Worm (Caenorhabditis elegans) whole organism, L1 larva: ENCODE data around the gene srj-52.
A peak's percentile ranks its signal among the peaks of the same experiment; 100 is the strongest.

Experiments used
- C04F5.9 ChIP-seq: sonication (generic microtip); optimal IDR thresholded peaks from 2 replicates; lab custom pipeline; 2016; ENCODE audit warnings: missing genetic modification characterization, missing compliant biosample characterization
- Y116A8C.19 ChIP-seq: sonication (generic microtip); optimal IDR thresholded peaks from 2 replicates; lab custom pipeline; 2016; ENCODE audit warnings: missing compliant biosample characterization, missing genetic modification characterization, borderline replicate concordance
- alr-1 ChIP-seq: fragments of 200-800 bp; sonication (Bioruptor generic); optimal IDR thresholded peaks from 2 replicates; lab custom pipeline; 2018; ENCODE audit warnings: borderline replicate concordance, mild to moderate bottlenecking, missing genetic modification characterization, missing compliant biosample characterization
- aly-2 ChIP-seq: fragments of 150-350 bp; optimal IDR thresholded peaks from 2 replicates; lab custom pipeline; 2014; ENCODE audit warnings: missing biosample characterization, missing genetic modification characterization
- ama-1 ChIP-seq: fragments of 150-350 bp; optimal IDR thresholded peaks from 2 replicates; lab custom pipeline; 2014
- blmp-1 ChIP-seq: fragments of 150-350 bp; optimal IDR thresholded peaks from 2 replicates; lab custom pipeline; 2014; ENCODE audit warnings: missing biosample characterization, missing genetic modification characterization
- ceh-63 ChIP-seq: fragments of 200-800 bp; sonication (Bioruptor generic); optimal IDR thresholded peaks from 2 replicates; lab custom pipeline; 2018; ENCODE audit warnings: mild to moderate bottlenecking, missing genetic modification characterization, missing compliant biosample characterization
- ceh-88 ChIP-seq: fragments of 200-800 bp; sonication (Bioruptor generic); IDR thresholded peaks from 2 replicates; pipeline ENCODE4 v1.3.6; 2022; ENCODE audit warnings: missing genetic modification characterization, missing compliant biosample characterization
- dsc-1 ChIP-seq: sonication (generic microtip); optimal IDR thresholded peaks from 2 replicates; lab custom pipeline; 2016; ENCODE audit warnings: mild to moderate bottlenecking, missing genetic modification characterization, missing compliant biosample characterization
- efl-1 ChIP-seq, 4 experiments: fragments of 150-350 bp; optimal IDR thresholded peaks in 3 of 4; peaks in 1 of 4; 1 replicate in 1 of 4; 2 replicates in 3 of 4; lab custom pipeline; 2014; ENCODE audit warnings: missing biosample characterization in 2 of 4, missing genetic modification characterization in 2 of 4, missing genetic modification reagents in 2 of 4
- elt-2 ChIP-seq: sonication (generic microtip); optimal IDR thresholded peaks from 2 replicates; lab custom pipeline; 2016; ENCODE audit warnings: missing genetic modification characterization, mild to moderate bottlenecking, inconsistent platforms, missing compliant biosample characterization, missing genetic modification reagents
- elt-3 ChIP-seq, 6 experiments: fragments of 150-350 bp in 1 of 6; sonication (generic microtip); optimal IDR thresholded peaks; 2 replicates each; lab custom pipeline; 2017 to 2018; ENCODE audit warnings: missing biosample characterization in 6 of 6, missing genetic modification characterization in 6 of 6, inconsistent platforms in 1 of 6
- fkh-4 ChIP-seq: sonication (generic microtip); optimal IDR thresholded peaks from 2 replicates; lab custom pipeline; 2016; ENCODE audit warnings: missing compliant biosample characterization, missing genetic modification characterization, borderline replicate concordance
- grh-1 ChIP-seq: fragments of 200-800 bp; sonication (Bioruptor generic); IDR thresholded peaks from 2 replicates; pipeline ENCODE4 v1.3.6; 2022; ENCODE audit warnings: missing genetic modification reagents, missing genetic modification characterization, missing compliant biosample characterization
- hlh-17 ChIP-seq: fragments of 200-800 bp; sonication (Bioruptor generic); optimal IDR thresholded peaks from 2 replicates; lab custom pipeline; 2018; ENCODE audit warnings: missing genetic modification characterization, mild to moderate bottlenecking, missing compliant biosample characterization, moderate library complexity, borderline replicate concordance
- isw-1 ChIP-seq: fragments of 200-800 bp; sonication (Bioruptor generic); IDR thresholded peaks from 2 replicates; pipeline ENCODE4 v1.3.6; 2022; ENCODE audit warnings: missing genetic modification characterization, missing compliant biosample characterization
- lin-15B ChIP-seq: fragments of 150-350 bp; sonication (generic microtip); optimal IDR thresholded peaks from 3 replicates; lab custom pipeline; 2014; ENCODE audit warnings: missing biosample characterization, missing genetic modification characterization
- lin-35 ChIP-seq, 2 experiments: fragments of 150-350 bp; optimal IDR thresholded peaks; 2 replicates each; lab custom pipeline; 2014; ENCODE audit warnings: missing biosample characterization in 2 of 2, missing genetic modification characterization in 2 of 2, missing genetic modification reagents in 2 of 2
- lin-39 ChIP-seq: fragments of 150-350 bp; optimal IDR thresholded peaks from 2 replicates; lab custom pipeline; 2014; ENCODE audit warnings: missing biosample characterization, missing genetic modification reagents, missing genetic modification characterization
- lir-3 ChIP-seq: sonication (generic microtip); optimal IDR thresholded peaks from 2 replicates; lab custom pipeline; 2016; ENCODE audit warnings: mild to moderate bottlenecking, missing genetic modification characterization, moderate library complexity, missing compliant biosample characterization; ENCODE audit not compliant: poor library complexity
- lsy-2 ChIP-seq, 2 experiments: fragments of 150-350 bp; optimal IDR thresholded peaks; 2 replicates each; lab custom pipeline; 2014; ENCODE audit warnings: missing biosample characterization in 2 of 2, missing genetic modification characterization in 2 of 2
- mab-9 ChIP-seq: fragments of 200-800 bp; sonication (Bioruptor generic); IDR thresholded peaks from 2 replicates; pipeline ENCODE4 v1.3.6; 2022; ENCODE audit warnings: missing genetic modification reagents, missing genetic modification characterization, missing compliant biosample characterization
- mdl-1 ChIP-seq, 2 experiments: fragments of 150-350 bp; optimal IDR thresholded peaks; 2 replicates each; lab custom pipeline; 2014 to 2017; ENCODE audit warnings: missing biosample characterization in 2 of 2, missing genetic modification characterization in 2 of 2, inconsistent platforms in 1 of 2
- mep-1 ChIP-seq: fragments of 150-350 bp; optimal IDR thresholded peaks from 2 replicates; lab custom pipeline; 2014; ENCODE audit warnings: missing biosample characterization, missing genetic modification characterization
- nhr-19 ChIP-seq: fragments of 200-800 bp; sonication (Bioruptor generic); conservative IDR thresholded peaks from 2 replicates; pipeline ENCODE4 v1.3.6; 2022; ENCODE audit warnings: missing genetic modification characterization, missing compliant biosample characterization
- nhr-237 ChIP-seq: fragments of 150-350 bp; optimal IDR thresholded peaks from 2 replicates; lab custom pipeline; 2014; ENCODE audit warnings: missing biosample characterization, missing genetic modification characterization
- nhr-84 ChIP-seq: sonication (generic microtip); optimal IDR thresholded peaks from 2 replicates; lab custom pipeline; 2017; ENCODE audit warnings: missing biosample characterization, missing genetic modification characterization
- pag-3 ChIP-seq: sonication (generic microtip); optimal IDR thresholded peaks from 2 replicates; lab custom pipeline; 2017; ENCODE audit warnings: missing genetic modification characterization, mild to moderate bottlenecking, missing compliant biosample characterization, antibody characterized with exemption, borderline replicate concordance; ENCODE audit not compliant: insufficient read depth
- pax-3 ChIP-seq: fragments of 200-800 bp; sonication (Bioruptor generic); optimal IDR thresholded peaks from 2 replicates; lab custom pipeline; 2018; ENCODE audit warnings: mild to moderate bottlenecking, missing genetic modification characterization, moderate library complexity, missing compliant biosample characterization
- rnt-1 ChIP-seq: sonication (generic microtip); optimal IDR thresholded peaks from 2 replicates; lab custom pipeline; 2016; ENCODE audit warnings: mild to moderate bottlenecking, missing genetic modification characterization, moderate library complexity, missing compliant biosample characterization
- snpc-4 ChIP-seq: fragments of 150-350 bp; optimal IDR thresholded peaks from 2 replicates; lab custom pipeline; 2014; ENCODE audit warnings: missing biosample characterization, missing genetic modification characterization
- snu-23 ChIP-seq: sonication (generic microtip); optimal IDR thresholded peaks from 2 replicates; lab custom pipeline; 2016; ENCODE audit warnings: missing genetic modification characterization, missing compliant biosample characterization
- sox-4 ChIP-seq: sonication (generic microtip); optimal IDR thresholded peaks from 2 replicates; lab custom pipeline; 2016; ENCODE audit warnings: missing genetic modification characterization, missing compliant biosample characterization
- sptf-1 ChIP-seq: fragments of 150-350 bp; optimal IDR thresholded peaks from 2 replicates; lab custom pipeline; 2014; ENCODE audit warnings: missing biosample characterization, missing genetic modification characterization
- tbx-2 ChIP-seq: sonication (generic microtip); optimal IDR thresholded peaks from 2 replicates; lab custom pipeline; 2016; ENCODE audit warnings: missing genetic modification characterization, missing compliant biosample characterization
- tlp-1 ChIP-seq: fragments of 150-350 bp; optimal IDR thresholded peaks from 2 replicates; lab custom pipeline; 2014; ENCODE audit warnings: missing biosample characterization, missing genetic modification characterization
- unc-130 ChIP-seq: fragments of 150-350 bp; optimal IDR thresholded peaks from 2 replicates; lab custom pipeline; 2017; ENCODE audit warnings: missing biosample characterization, missing genetic modification characterization, inconsistent platforms
- unc-86 ChIP-seq: sonication (generic microtip); optimal IDR thresholded peaks from 2 replicates; lab custom pipeline; 2016; ENCODE audit warnings: missing genetic modification characterization, missing compliant biosample characterization
- zag-1 ChIP-seq: fragments of 150-350 bp; optimal IDR thresholded peaks from 2 replicates; lab custom pipeline; 2014; ENCODE audit warnings: missing biosample characterization, missing genetic modification characterization
- ztf-11 ChIP-seq, 2 experiments: sonication (generic microtip); optimal IDR thresholded peaks; 2 replicates each; lab custom pipeline; 2016 to 2017; ENCODE audit warnings: missing genetic modification characterization in 2 of 2, missing biosample characterization in 1 of 2, missing compliant biosample characterization in 1 of 2

The srj-52 gene

ce11 chrV:726573-727483 lies 31.0 kb upstream of the srj-52 start (continued):
- peak; percentile 10 for TF ChIP-seq unc-130 (tag; lab: Kevin White, UChicago)
- TF ChIP-seq blmp-1 (tag; lab: Kevin White, UChicago) = no peak
- TF ChIP-seq snu-23 (GFP tag; lab: Kevin White, UChicago) = peak; percentile 22
- no peak for TF ChIP-seq grh-1
- peak; percentile 7 for TF ChIP-seq nhr-19
- TF ChIP-seq ceh-88 (GFP tag; lab: Robert Waterston, UW) = peak; percentile 45
- no peak for TF ChIP-seq snpc-4 (tag; lab: Kevin White, UChicago)
- no peak for TF ChIP-seq ztf-11 (tag; optimal IDR thresholded peaks at IDR 0.05; lab: Kevin White, UChicago)
- no peak for TF ChIP-seq fkh-4 (tag; lab: Kevin White, UChicago)
- TF ChIP-seq mdl-1 (tag; optimal IDR thresholded peaks at IDR 0.05; lab: Kevin White, UChicago) = no peak
- TF ChIP-seq rnt-1 (tag; lab: Kevin White, UChicago) = peak; percentile 64
- peak; percentile 79 for TF ChIP-seq ama-1 (lab: Kevin White, UChicago)
- no peak for TF ChIP-seq unc-86 (tag; lab: Kevin White, UChicago)
- TF ChIP-seq efl-1 (optimal IDR thresholded peaks at IDR 0.05; lab: Kevin White, UChicago) = no peak
- peak in 1 of 2 experiments; percentile 92 for TF ChIP-seq efl-1 (GFP tag; optimal IDR thresholded peaks at IDR 0.05 in 1 of 2; lab: Kevin White, UChicago)
- no peak for TF ChIP-seq alr-1 (tag; lab: Kevin White, UChicago)
- no peak for TF ChIP-seq hlh-17
- TF ChIP-seq C04F5.9 (tag; lab: Kevin White, UChicago) = no peak
- no peak for TF ChIP-seq Y116A8C.19 (tag; lab: Kevin White, UChicago)
- TF ChIP-seq lin-15B (tag; lab: Kevin White, UChicago) = no peak
- TF ChIP-seq zag-1 = no peak
- no peak for TF ChIP-seq pag-3 (tag; lab: Kevin White, UChicago)
- no peak for TF ChIP-seq mep-1 (tag; lab: Kevin White, UChicago)
- TF ChIP-seq nhr-237 = no peak
- TF ChIP-seq pax-3 (tag; lab: Kevin White, UChicago) = peak; percentile 22
- no peak for TF ChIP-seq mab-9 (GFP tag; lab: Robert Waterston, UW)
- no peak for TF ChIP-seq lin-39 (tag; lab: Kevin White, UChicago)
- TF ChIP-seq sptf-1 (tag; lab: Kevin White, UChicago) = no peak
- TF ChIP-seq nhr-84 (tag; lab: Kevin White, UChicago) = peak; percentile 53
- no peak for TF ChIP-seq isw-1 (GFP tag; lab: Robert Waterston, UW)
- TF ChIP-seq dsc-1 = no peak
- TF ChIP-seq elt-2 (tag; lab: Kevin White, UChicago) = peak; percentile 17
- no peak for TF ChIP-seq tbx-2 (tag; lab: Kevin White, UChicago)
- TF ChIP-seq sox-4 (tag; lab: Kevin White, UChicago) = no peak

ce11 chrV:725807-726572 lies 30.2 kb upstream of the srj-52 start:
- TF ChIP-seq elt-3 (tag; optimal IDR thresholded peaks at IDR 0.05; lab: Kevin White, UChicago) (peak in 1 of 6 experiments; percentile 38), lir-3 (peak; percentile 7), ama-1 (lab: Kevin White, UChicago) (peak; percentile 66), tlp-1 (tag; lab: Kevin White, UChicago) (no peak), aly-2 (tag; lab: Kevin White, UChicago) (peak; percentile 1), efl-1 (optimal IDR thresholded peaks at IDR 0.05; lab: Kevin White, UChicago) (no peak), efl-1 (GFP tag; optimal IDR thresholded peaks at IDR 0.05 in 1 of 2; lab: Kevin White, UChicago) (peak in 1 of 2 experiments; percentile 82), lsy-2 (tag; optimal IDR thresholded peaks at IDR 0.05; lab: Kevin White, UChicago) (no peak), ceh-63 (GFP tag; lab: Kevin White, UChicago) (no peak), lin-35 (GFP tag; optimal IDR thresholded peaks at IDR 0.05; lab: Kevin White, UChicago) (peak in 1 of 2 experiments; percentile 58), nhr-84 (tag; lab: Kevin White, UChicago) (no peak), mab-9 (GFP tag; lab: Robert Waterston, UW) (no peak)
